Worm (Caenorhabditis elegans) whole organism, midembryonic: ENCODE results near the gene ZC404.2.

Experiments
- T22C8.4 ChIP-seq: fragments of 200-800 bp; sonication (Bioruptor generic); IDR thresholded peaks from 2 replicates; pipeline ENCODE4 v1.3.6; 2022; ENCODE audit warnings: missing genetic modification characterization, missing compliant biosample characterization
- cog-1 ChIP-seq: sonication (generic microtip); optimal IDR thresholded peaks from 2 replicates; lab custom pipeline; 2016; ENCODE audit warnings: missing genetic modification characterization, missing compliant biosample characterization
- ref-1 ChIP-seq: fragments of 200-800 bp; sonication (Bioruptor generic); conservative IDR thresholded peaks from 2 replicates; pipeline ENCODE4 v1.3.6; 2022; ENCODE audit warnings: missing genetic modification reagents, missing genetic modification characterization, missing compliant biosample characterization
- tab-1 ChIP-seq: fragments of 200-800 bp; sonication (Bioruptor generic); IDR thresholded peaks from 2 replicates; pipeline ENCODE4 v1.3.6; 2022; ENCODE audit warnings: missing genetic modification characterization, missing compliant biosample characterization
- ztf-23 ChIP-seq: fragments of 200-800 bp; sonication (Bioruptor generic); IDR thresholded peaks from 2 replicates; pipeline ENCODE4 v1.3.6; 2022; ENCODE audit warnings: missing genetic modification reagents, missing genetic modification characterization, missing compliant biosample characterization
- ztf-29 ChIP-seq: fragments of 200-800 bp; sonication (Bioruptor generic); IDR thresholded peaks from 2 replicates; pipeline ENCODE4 v1.3.6; 2022; ENCODE audit warnings: missing genetic modification reagents, missing genetic modification characterization, missing compliant biosample characterization

DNA sequence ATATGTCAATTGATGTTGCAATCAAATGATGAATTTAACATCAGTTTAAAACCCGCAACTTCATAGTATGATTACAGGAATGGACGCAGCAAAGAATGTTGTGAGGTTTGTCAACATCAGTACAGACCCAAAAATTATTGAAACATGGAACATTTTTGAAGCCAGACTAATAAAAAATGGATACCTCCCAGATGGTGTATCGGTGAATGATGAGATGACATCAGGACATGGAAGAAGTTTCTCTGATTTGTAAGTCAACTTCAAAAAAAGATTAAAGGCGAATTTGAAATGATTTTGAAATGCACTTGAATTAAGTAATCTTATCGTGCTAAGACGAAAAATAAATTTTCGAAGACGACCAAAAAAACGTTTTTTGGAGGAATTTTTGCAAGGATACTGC is 26.1 kb downstream of the ZC404.2 start:
- TF ChIP-seq ref-1 (no peak), T22C8.4 (no peak), cog-1 (tag; lab: Kevin White, UChicago) (no peak), ztf-23 (no peak), tab-1 (GFP tag; lab: Robert Waterston, UW) (no peak), ztf-29 (GFP tag; lab: Robert Waterston, UW) (no peak)
